Fruit fly (Drosophila melanogaster) whole organism, embryonic: ENCODE results near the gene CG12420.

Experiments used
- Bdp1 ChIP-seq: fragments of 200-800 bp; sonication (Bioruptor generic); optimal IDR thresholded peaks from 3 replicates; lab custom pipeline; 2016; ENCODE audit warnings: missing biosample characterization, missing genetic modification characterization
- CG1024 ChIP-seq: fragments of 200-800 bp; sonication (Bioruptor generic); IDR thresholded peaks from 2 replicates; pipeline ENCODE4 v1.3.6; 2022; ENCODE audit warnings: missing biosample characterization, missing genetic modification characterization
- CG10565 ChIP-seq: fragments of 200-800 bp; sonication (Bioruptor generic); optimal IDR thresholded peaks from 3 replicates; lab custom pipeline; 2016; ENCODE audit warnings: missing biosample characterization, mild to moderate bottlenecking, missing genetic modification characterization
- CG11093 ChIP-seq: fragments of 200-800 bp; sonication (Bioruptor generic); IDR thresholded peaks from 3 replicates; pipeline ENCODE4 v1.3.6; 2022; ENCODE audit warnings: missing biosample characterization, missing genetic modification characterization
- CG11247 ChIP-seq: fragments of 200-800 bp; sonication (Bioruptor generic); IDR thresholded peaks from 2 replicates; pipeline ENCODE4 v1.3.6; 2022; ENCODE audit warnings: missing biosample characterization, missing genetic modification characterization
- CG12071 ChIP-seq: fragments of 200-800 bp; sonication (Bioruptor generic); optimal IDR thresholded peaks from 3 replicates; lab custom pipeline; 2018; ENCODE audit warnings: missing biosample characterization, mild to moderate bottlenecking, missing genetic modification characterization
- CG12155 ChIP-seq: fragments of 200-800 bp; sonication (Bioruptor generic); optimal IDR thresholded peaks from 3 replicates; lab custom pipeline; 2016; ENCODE audit warnings: missing biosample characterization, missing genetic modification characterization
- CG12942 ChIP-seq: fragments of 200-800 bp; sonication (Bioruptor generic); optimal IDR thresholded peaks from 3 replicates; lab custom pipeline; 2016; ENCODE audit warnings: missing biosample characterization, missing genetic modification characterization
- CG14667 ChIP-seq: fragments of 200-800 bp; sonication (Bioruptor generic); IDR thresholded peaks from 2 replicates; pipeline ENCODE4 v1.3.6; 2022; ENCODE audit warnings: missing biosample characterization, missing genetic modification characterization
- CG16779 ChIP-seq: fragments of 200-800 bp; sonication (Bioruptor generic); IDR thresholded peaks from 2 replicates; pipeline ENCODE4 v1.3.6; 2022; ENCODE audit warnings: missing biosample characterization, missing genetic modification characterization
- CG16815 ChIP-seq: fragments of 200-800 bp; sonication (Bioruptor generic); optimal IDR thresholded peaks from 3 replicates; lab custom pipeline; 2017; ENCODE audit warnings: missing biosample characterization, mild to moderate bottlenecking, missing genetic modification characterization
- CG18619 ChIP-seq: fragments of 200-800 bp; sonication (Bioruptor generic); optimal IDR thresholded peaks from 3 replicates; lab custom pipeline; 2017; ENCODE audit warnings: missing biosample characterization, mild to moderate bottlenecking, missing genetic modification characterization
- CG2875 ChIP-seq: fragments of 200-800 bp; sonication (Bioruptor generic); optimal IDR thresholded peaks from 2 replicates; lab custom pipeline; 2017; ENCODE audit warnings: missing biosample characterization, mild to moderate bottlenecking, missing genetic modification characterization, missing genetic modification reagents
- CG30431 ChIP-seq: fragments of 200-800 bp; sonication (Bioruptor generic); optimal IDR thresholded peaks from 2 replicates; lab custom pipeline; 2017; ENCODE audit warnings: missing biosample characterization, missing genetic modification characterization
- CG3281 ChIP-seq: fragments of 200-800 bp; sonication (Bioruptor generic); optimal IDR thresholded peaks from 3 replicates; lab custom pipeline; 2017; ENCODE audit warnings: missing biosample characterization, mild to moderate bottlenecking, missing genetic modification characterization
- CG3407 ChIP-seq: fragments of 200-800 bp; sonication (Bioruptor generic); optimal IDR thresholded peaks from 2 replicates; lab custom pipeline; 2018; ENCODE audit warnings: missing biosample characterization, mild to moderate bottlenecking, missing genetic modification characterization
- CG34422 ChIP-seq: fragments of 200-800 bp; sonication (Bioruptor generic); IDR thresholded peaks from 3 replicates; pipeline ENCODE4 v1.3.6; 2022; ENCODE audit warnings: missing biosample characterization, missing genetic modification characterization
- CG6813 ChIP-seq: fragments of 200-800 bp; sonication (Bioruptor generic); optimal IDR thresholded peaks from 2 replicates; lab custom pipeline; 2017; ENCODE audit warnings: missing biosample characterization, missing genetic modification characterization, mild to moderate bottlenecking, moderate library complexity, missing genetic modification reagents
- CG8281 ChIP-seq: fragments of 200-800 bp; sonication (Bioruptor generic); optimal IDR thresholded peaks from 2 replicates; lab custom pipeline; 2018; ENCODE audit warnings: missing biosample characterization, mild to moderate bottlenecking, missing genetic modification characterization, moderate library complexity
- CG8290 ChIP-seq, 3 experiments: fragments of 200-800 bp; sonication (Bioruptor generic); optimal IDR thresholded peaks; 2 replicates each; lab custom pipeline; 2016 to 2019; ENCODE audit warnings: missing biosample characterization in 3 of 3, missing genetic modification characterization in 3 of 3, mild to moderate bottlenecking in 2 of 3, moderate library complexity in 1 of 3
- Dbx ChIP-seq: fragments of 200-800 bp; sonication (Bioruptor generic); IDR thresholded peaks from 3 replicates; pipeline ENCODE4 v1.3.6; 2022; ENCODE audit warnings: missing biosample characterization, missing genetic modification characterization
- Dp ChIP-seq: fragments of 200-800 bp; sonication (Bioruptor generic); optimal IDR thresholded peaks from 2 replicates; lab custom pipeline; 2018; ENCODE audit warnings: missing biosample characterization, mild to moderate bottlenecking, missing genetic modification characterization, moderate library complexity
- Fer2 ChIP-seq: fragments of 200-800 bp; sonication (Bioruptor generic); optimal IDR thresholded peaks from 2 replicates; lab custom pipeline; 2018; ENCODE audit warnings: missing biosample characterization, mild to moderate bottlenecking, missing genetic modification characterization, moderate library complexity
- H15 ChIP-seq: fragments of 200-800 bp; sonication (Bioruptor generic); IDR thresholded peaks from 3 replicates; pipeline ENCODE4 v1.3.6; 2022; ENCODE audit warnings: missing biosample characterization, missing genetic modification characterization
- Hand ChIP-seq: fragments of 200-800 bp; sonication (Bioruptor generic); optimal IDR thresholded peaks from 2 replicates; lab custom pipeline; 2017; ENCODE audit warnings: mild to moderate bottlenecking, missing biosample characterization, missing genetic modification reagents, missing genetic modification characterization
- Mes4 ChIP-seq: fragments of 200-800 bp; sonication (Bioruptor generic); optimal IDR thresholded peaks from 2 replicates; lab custom pipeline; 2016; ENCODE audit warnings: missing biosample characterization, missing genetic modification characterization
- Nf-YC ChIP-seq: fragments of 200-800 bp; optimal IDR thresholded peaks from 3 replicates; lab custom pipeline; 2019; ENCODE audit warnings: missing biosample characterization, mild to moderate bottlenecking, missing genetic modification characterization, moderate library complexity
- Opbp ChIP-seq: fragments of 200-800 bp; sonication (Bioruptor generic); IDR thresholded peaks from 3 replicates; pipeline ENCODE4 v1.3.6; 2022; ENCODE audit warnings: missing biosample characterization, missing genetic modification characterization; ENCODE audit not compliant: partially characterized antibody
- PHDP ChIP-seq: fragments of 200-800 bp; sonication (Bioruptor generic); optimal IDR thresholded peaks from 3 replicates; lab custom pipeline; 2018; ENCODE audit warnings: missing biosample characterization, mild to moderate bottlenecking, missing genetic modification characterization, moderate library complexity
- ara ChIP-seq: fragments of 200-800 bp; sonication (Bioruptor generic); IDR thresholded peaks from 2 replicates; pipeline ENCODE4 v1.3.6; 2022; ENCODE audit warnings: missing biosample characterization, missing genetic modification characterization
- da ChIP-seq: fragments of 200-800 bp; sonication (Bioruptor generic); optimal IDR thresholded peaks from 2 replicates; lab custom pipeline; 2016; ENCODE audit warnings: missing biosample characterization, missing genetic modification characterization
- dmrt99B ChIP-seq: fragments of 200-800 bp; sonication (Bioruptor generic); optimal IDR thresholded peaks from 2 replicates; lab custom pipeline; 2018; ENCODE audit warnings: missing biosample characterization, mild to moderate bottlenecking, missing genetic modification characterization, moderate library complexity
- dpn ChIP-seq, 2 experiments: fragments of 200-800 bp; sonication (Bioruptor generic); optimal IDR thresholded peaks; 3 replicates each; lab custom pipeline; 2016; ENCODE audit warnings: missing biosample characterization in 2 of 2, missing genetic modification characterization in 2 of 2
- fd96Cb ChIP-seq: fragments of 200-800 bp; sonication (Bioruptor generic); optimal IDR thresholded peaks from 2 replicates; lab custom pipeline; 2018; ENCODE audit warnings: missing biosample characterization, mild to moderate bottlenecking, missing genetic modification characterization, moderate library complexity
- gce ChIP-seq: fragments of 200-800 bp; sonication (Bioruptor generic); IDR thresholded peaks from 3 replicates; pipeline ENCODE4 v1.3.6; 2022; ENCODE audit warnings: missing biosample characterization, missing genetic modification characterization
- gem ChIP-seq: fragments of 200-800 bp; sonication (Bioruptor generic); optimal IDR thresholded peaks from 2 replicates; lab custom pipeline; 2019; ENCODE audit warnings: missing biosample characterization, mild to moderate bottlenecking, missing genetic modification characterization, moderate library complexity
- gro ChIP-seq: fragments of 200-800 bp; sonication (Bioruptor generic); optimal IDR thresholded peaks from 2 replicates; lab custom pipeline; 2016; ENCODE audit warnings: missing biosample characterization, missing genetic modification characterization
- ham ChIP-seq: fragments of 200-800 bp; sonication (Bioruptor generic); IDR thresholded peaks from 2 replicates; pipeline ENCODE4 v1.3.6; 2022; ENCODE audit warnings: missing biosample characterization, missing genetic modification characterization
- hb ChIP-seq: fragments of 200-800 bp; sonication (Bioruptor generic); IDR thresholded peaks from 3 replicates; pipeline ENCODE4 v1.3.6; 2022; ENCODE audit warnings: missing biosample characterization, missing genetic modification characterization; ENCODE audit not compliant: partially characterized antibody
- jigr1 ChIP-seq: fragments of 200-800 bp; sonication (Bioruptor generic); IDR thresholded peaks from 3 replicates; pipeline ENCODE4 v1.3.6; 2022; ENCODE audit warnings: missing biosample characterization, missing genetic modification characterization
- mam ChIP-seq: fragments of 200-800 bp; sonication (Bioruptor generic); optimal IDR thresholded peaks from 3 replicates; lab custom pipeline; 2016; ENCODE audit warnings: missing biosample characterization, missing genetic modification characterization
- mirr ChIP-seq: fragments of 200-800 bp; sonication (Bioruptor generic); optimal IDR thresholded peaks from 3 replicates; lab custom pipeline; 2018; ENCODE audit warnings: missing biosample characterization, mild to moderate bottlenecking, missing genetic modification characterization
- nerfin-2 ChIP-seq: fragments of 200-800 bp; sonication (Bioruptor generic); IDR thresholded peaks from 2 replicates; pipeline ENCODE4 v1.3.6; 2022; ENCODE audit warnings: missing biosample characterization, missing genetic modification characterization; ENCODE audit not compliant: partially characterized antibody
- p53 ChIP-seq: fragments of 200-800 bp; sonication (Bioruptor generic); optimal IDR thresholded peaks from 2 replicates; lab custom pipeline; 2016; ENCODE audit warnings: missing biosample characterization, missing genetic modification characterization
- prd ChIP-seq, 3 experiments: fragments of >200 bp in 2 of 3; fragments of 200-800 bp in 1 of 3; sonication (Bioruptor generic) in 1 of 3; optimal IDR thresholded peaks in 2 of 3; IDR thresholded peaks in 1 of 3; 2 replicates in 2 of 3; 3 replicates in 1 of 3; pipeline versions ENCODE4 v1.3.6 to Lab custom; 2017 to 2022; ENCODE audit warnings: missing biosample characterization in 1 of 3, missing genetic modification characterization in 1 of 3
- psq ChIP-seq: fragments of 200-800 bp; sonication (Bioruptor generic); optimal IDR thresholded peaks from 2 replicates; lab custom pipeline; 2017; ENCODE audit warnings: missing biosample characterization, missing genetic modification characterization
- sob ChIP-seq: fragments of 200-800 bp; sonication (Bioruptor generic); IDR thresholded peaks from 2 replicates; pipeline ENCODE4 v1.3.6; 2022; ENCODE audit warnings: missing biosample characterization, missing genetic modification characterization
- tna ChIP-seq: fragments of 200-800 bp; sonication (Bioruptor generic); IDR thresholded peaks from 2 replicates; pipeline ENCODE4 v1.3.6; 2022; ENCODE audit warnings: missing biosample characterization, missing genetic modification characterization; ENCODE audit not compliant: partially characterized antibody
- z ChIP-seq: fragments of 200-800 bp; sonication (Bioruptor generic); IDR thresholded peaks from 3 replicates; pipeline ENCODE4 v1.3.6; 2022; ENCODE audit warnings: missing biosample characterization, missing genetic modification characterization

CG12420 gene

DNA sequence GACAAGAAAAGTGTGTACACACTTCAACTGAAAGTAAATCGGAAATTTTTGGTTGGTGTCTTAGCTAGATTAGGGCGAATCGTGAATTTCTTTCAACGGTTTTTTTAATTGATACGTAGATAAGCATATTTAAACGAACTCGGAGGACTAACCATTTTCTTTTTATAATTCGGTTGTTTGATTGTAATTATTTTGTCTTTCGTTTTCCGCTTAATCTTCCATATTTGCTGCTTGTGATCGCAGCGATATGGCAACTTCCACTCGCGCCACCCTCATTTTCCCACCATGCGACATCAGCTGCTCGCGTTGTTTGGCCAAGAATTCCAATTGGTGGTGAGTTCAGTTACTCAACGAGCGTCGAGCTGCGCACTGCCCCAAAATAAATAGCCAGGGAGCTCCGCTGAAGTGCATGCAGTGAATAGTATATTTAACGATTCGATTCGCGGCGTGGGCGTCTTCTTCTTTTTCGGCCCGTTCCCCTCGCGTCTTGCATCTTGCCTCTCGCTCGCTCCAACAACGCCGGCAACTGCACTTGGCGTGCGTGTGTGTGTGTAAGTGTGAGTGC is 41.6 kb downstream of the CG12420 start, which contains the start of gene Nuak (continued):
- peak; percentile 82 for TF ChIP-seq mirr (GFP tag; lab: Kevin White, UChicago)
- peak; percentile 70 for TF ChIP-seq CG12071 (GFP tag; lab: Kevin White, UChicago)
- peak; percentile 94 for TF ChIP-seq Dp
- peak; percentile 78 for TF ChIP-seq p53 (GFP tag; lab: Kevin White, UChicago)
- peak; percentile 58 for TF ChIP-seq CG3407
- TF ChIP-seq CG34422: no peak
- TF ChIP-seq CG16815 (GFP tag; lab: Kevin White, UChicago): peak; percentile 84
- TF ChIP-seq CG1024 (GFP tag; lab: Robert Waterston, UW): no peak
- TF ChIP-seq CG12155 (GFP tag; lab: Kevin White, UChicago): peak; percentile 92
- no peak for TF ChIP-seq ara (GFP tag; lab: Robert Waterston, UW)
- TF ChIP-seq dpn (GFP tag; optimal IDR thresholded peaks at IDR 0.05; lab: Kevin White, UChicago): peak; percentile 94 to 96
- TF ChIP-seq fd96Cb (tag; lab: Kevin White, UChicago): peak; percentile 71
- no peak for TF ChIP-seq Dbx (GFP tag; lab: Robert Waterston, UW)
- TF ChIP-seq psq: peak; percentile 65
- peak; percentile 86 for TF ChIP-seq Mes4 (GFP tag; lab: Kevin White, UChicago)
- peak; percentile 79 for TF ChIP-seq Fer2
- TF ChIP-seq tna: no peak
- TF ChIP-seq CG11093 (GFP tag; lab: Robert Waterston, UW): peak; percentile 84
- TF ChIP-seq sob: no peak
- TF ChIP-seq z (GFP tag; lab: Robert Waterston, UW): no peak
- peak; percentile 82 for TF ChIP-seq CG3281
- TF ChIP-seq gem (tag; lab: Kevin White, UChicago): peak; percentile 91
- TF ChIP-seq da (GFP tag; lab: Kevin White, UChicago): peak; percentile 82
- TF ChIP-seq ham (GFP tag; lab: Robert Waterston, UW): no peak
- TF ChIP-seq CG6813 (GFP tag; lab: Kevin White, UChicago): peak; percentile 32
- peak; percentile 17 for TF ChIP-seq Hand (GFP tag; lab: Kevin White, UChicago)
- TF ChIP-seq CG2875 (GFP tag; lab: Kevin White, UChicago): peak; percentile 74
- peak; percentile 98 for TF ChIP-seq mam
- peak; percentile 60 for TF ChIP-seq CG10565 (GFP tag; lab: Kevin White, UChicago)
- TF ChIP-seq Nf-YC: peak; percentile 90
- peak; percentile 80 for TF ChIP-seq CG18619
- no peak for TF ChIP-seq Opbp (GFP tag; lab: Robert Waterston, UW)
- TF ChIP-seq nerfin-2 (GFP tag; lab: Robert Waterston, UW): no peak
- TF ChIP-seq CG11247 (GFP tag; lab: Robert Waterston, UW): no peak
- TF ChIP-seq CG14667 (GFP tag; lab: Robert Waterston, UW): no peak
- no peak for TF ChIP-seq hb
- no peak for TF ChIP-seq H15
- TF ChIP-seq CG16779: no peak
- peak; percentile 84 for TF ChIP-seq CG8290 (GFP tag; optimal IDR thresholded peaks at IDR 0.05; lab: Kevin White, UChicago)
- peak in 1 of 2 experiments; percentile 92 for TF ChIP-seq CG8290 (tag; optimal IDR thresholded peaks at IDR 0.05; lab: Kevin White, UChicago)
- peak; percentile 99 for TF ChIP-seq gro (GFP tag; lab: Kevin White, UChicago)
- TF ChIP-seq prd (optimal IDR thresholded peaks at IDR 0.05; lab: Kevin White, UChicago): no peak
- no peak for TF ChIP-seq prd (GFP tag; IDR thresholded peaks at IDR 0.05; lab: Robert Waterston, UW)
- TF ChIP-seq CG8281: no peak
- TF ChIP-seq PHDP (tag; lab: Kevin White, UChicago): peak; percentile 83
- TF ChIP-seq CG12942 (GFP tag; lab: Kevin White, UChicago): peak; percentile 87
- peak; percentile 84 for TF ChIP-seq CG30431 (GFP tag; lab: Kevin White, UChicago)
- no peak for TF ChIP-seq gce (GFP tag; lab: Robert Waterston, UW)
- no peak for TF ChIP-seq jigr1 (GFP tag; lab: Robert Waterston, UW)
- peak; percentile 82 for TF ChIP-seq Bdp1
- peak; percentile 88 for TF ChIP-seq dmrt99B
